Fruit fly (Drosophila melanogaster) whole organism, wandering third instar larva: Measurements from ENCODE around the gene CG12003.

Source experiments
- HLH106 ChIP-seq: fragments of 200-800 bp; optimal IDR thresholded peaks from 3 replicates; lab custom pipeline; 2019; ENCODE audit warnings: missing biosample characterization, mild to moderate bottlenecking, missing genetic modification characterization, moderate library complexity
- Hnf4 ChIP-seq: fragments of 200-800 bp; sonication (Bioruptor generic); optimal IDR thresholded peaks from 2 replicates; lab custom pipeline; 2016; ENCODE audit warnings: missing biosample characterization, mild to moderate bottlenecking, missing genetic modification characterization
- Jra ChIP-seq: sonication (Bioruptor generic); optimal IDR thresholded peaks from 2 replicates; lab custom pipeline; 2016; ENCODE audit warnings: missing biosample characterization, missing genetic modification characterization
- Vsx2 ChIP-seq: fragments of 200-300, 225-300 bp; sonication (Bioruptor generic); optimal IDR thresholded peaks from 2 replicates; lab custom pipeline; 2018; ENCODE audit warnings: missing biosample characterization, missing genetic modification characterization; ENCODE audit not compliant: partially characterized antibody
- dl ChIP-seq, 2 experiments: fragments of 175-275, 200-275 bp in 1 of 2; fragments of 200-275 bp in 1 of 2; sonication (Bioruptor generic); optimal IDR thresholded peaks; lab custom pipeline; 2018; ENCODE audit warnings: mild to moderate bottlenecking in 2 of 2, missing biosample characterization in 2 of 2, missing genetic modification characterization in 2 of 2, moderate library complexity in 2 of 2; ENCODE audit not compliant: partially characterized antibody in 2 of 2, insufficient read depth in 1 of 2
- foxo ChIP-seq, 2 experiments: fragments of 200-800 bp; sonication (Bioruptor generic); optimal IDR thresholded peaks; 2 replicates in 1 of 2; 3 replicates in 1 of 2; lab custom pipeline; 2016 to 2017; ENCODE audit warnings: missing biosample characterization in 2 of 2, missing genetic modification characterization in 2 of 2
- fru ChIP-seq: fragments of 200-800 bp; sonication (Bioruptor generic); optimal IDR thresholded peaks from 3 replicates; lab custom pipeline; 2016; ENCODE audit warnings: missing biosample characterization, mild to moderate bottlenecking, missing genetic modification characterization
- h ChIP-seq: fragments of 200-800 bp; sonication (Bioruptor generic); optimal IDR thresholded peaks from 3 replicates; lab custom pipeline; 2016; ENCODE audit warnings: missing biosample characterization, mild to moderate bottlenecking, missing genetic modification characterization
- rgr ChIP-seq: fragments of 200-800 bp; sonication (Bioruptor generic); optimal IDR thresholded peaks from 3 replicates; lab custom pipeline; 2016; ENCODE audit warnings: missing biosample characterization, mild to moderate bottlenecking, missing genetic modification characterization
- usp ChIP-seq: fragments of >200 bp; optimal IDR thresholded peaks from 2 replicates; lab custom pipeline; 2017; ENCODE audit warnings: missing biosample characterization, missing genetic modification characterization
- woc ChIP-seq: sonication (Bioruptor generic); optimal IDR thresholded peaks from 2 replicates; lab custom pipeline; 2016; ENCODE audit warnings: missing biosample characterization, mild to moderate bottlenecking, missing genetic modification characterization

DNA sequence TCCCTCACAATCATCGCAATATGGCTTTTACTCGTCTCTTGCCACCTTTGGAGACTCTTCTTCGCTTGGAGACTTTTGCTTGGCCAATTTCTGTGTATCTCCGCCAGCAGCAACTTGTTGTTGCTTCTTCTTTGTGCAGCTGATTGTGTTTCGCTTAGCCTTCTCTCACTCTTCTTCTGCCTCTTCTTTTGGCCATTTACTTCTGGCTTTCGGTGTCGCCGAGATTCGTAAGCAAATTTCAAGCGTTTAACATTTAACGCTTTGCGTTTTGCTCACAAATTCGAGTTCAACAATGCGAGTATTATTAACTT, 4.7 kb downstream of the CG12003 start:
- no peak for TF ChIP-seq rgr (GFP tag; lab: Kevin White, UChicago)
- TF ChIP-seq usp (GFP tag; lab: Kevin White, UChicago) = no peak
- TF ChIP-seq dl (GFP tag; optimal IDR thresholded peaks at IDR 0.05; lab: Kevin White, UChicago; ENCODE audit: insufficient read depth in 1 of 2, partially characterized antibody in 2 of 2) = no peak
- no peak for TF ChIP-seq Hnf4 (GFP tag; lab: Kevin White, UChicago)
- no peak for TF ChIP-seq fru
- no peak for TF ChIP-seq HLH106
- TF ChIP-seq Vsx2 (GFP tag; lab: Kevin White, UChicago) = no peak
- TF ChIP-seq Jra (GFP tag; lab: Kevin White, UChicago) = no peak
- no peak for TF ChIP-seq foxo (GFP tag; optimal IDR thresholded peaks at IDR 0.05; lab: Kevin White, UChicago)
- no peak for TF ChIP-seq woc
- TF ChIP-seq h (GFP tag; lab: Kevin White, UChicago) = no peak
